Fruit fly (Drosophila melanogaster): ENCODE results near the gene CCAP-R.

The CCAP-R gene

dm6 chr3R:25999611-26000010, 43.5 kb upstream of the CCAP-R start:
- TF ChIP-seq toe (GFP tag; optimal IDR thresholded peaks at IDR 0.05) (no peak), Crg-1 (GFP tag; optimal IDR thresholded peaks at IDR 0.05) (no peak), Hr96 (GFP tag; optimal IDR thresholded peaks at IDR 0.05) (no peak), ovo (GFP tag; optimal IDR thresholded peaks at IDR 0.05) (no peak), kay (GFP tag; ENCODE audit: borderline replicate concordance) (no peak), CG11617 (GFP tag; optimal IDR thresholded peaks at IDR 0.05) (no peak), CG5204 (GFP tag; optimal IDR thresholded peaks at IDR 0.05) (no peak), CG12768 (GFP tag; optimal IDR thresholded peaks at IDR 0.05) (no peak), pad (GFP tag; optimal IDR thresholded peaks at IDR 0.05) (no peak), bab1 (GFP tag; optimal IDR thresholded peaks at IDR 0.05) (no peak), Clk (GFP tag; optimal IDR thresholded peaks at IDR 0.05) (no peak), cnc (optimal IDR thresholded peaks at IDR 0.05) (no peak), cic (GFP tag; optimal IDR thresholded peaks at IDR 0.05) (no peak), CG7101 (tag; optimal IDR thresholded peaks at IDR 0.05) (no peak)

dm6 chr3R:25999130-25999529, 43.1 kb upstream of the CCAP-R start:
- TF ChIP-seq Mnt (GFP tag; optimal IDR thresholded peaks at IDR 0.05) (no peak), CG1620 (GFP tag; optimal IDR thresholded peaks at IDR 0.05) (no peak), CG7101 (tag; optimal IDR thresholded peaks at IDR 0.05) (no peak), CG12768 (GFP tag; optimal IDR thresholded peaks at IDR 0.05) (no peak), cic (GFP tag; optimal IDR thresholded peaks at IDR 0.05) (no peak), cnc (optimal IDR thresholded peaks at IDR 0.05) (no peak), pad (GFP tag; optimal IDR thresholded peaks at IDR 0.05) (no peak), CG33017 (tag; optimal IDR thresholded peaks at IDR 0.05) (no peak), toe (GFP tag; optimal IDR thresholded peaks at IDR 0.05) (no peak), CG11617 (GFP tag; optimal IDR thresholded peaks at IDR 0.05) (no peak), CG14711 (tag; optimal IDR thresholded peaks at IDR 0.05) (no peak), tj (GFP tag; optimal IDR thresholded peaks at IDR 0.05) (no peak), CG5204 (GFP tag; optimal IDR thresholded peaks at IDR 0.05) (no peak), Clk (GFP tag; optimal IDR thresholded peaks at IDR 0.05) (no peak), Crg-1 (GFP tag; optimal IDR thresholded peaks at IDR 0.05) (no peak), ovo (GFP tag; optimal IDR thresholded peaks at IDR 0.05) (no peak), bab1 (GFP tag; optimal IDR thresholded peaks at IDR 0.05) (no peak), CG7045 (GFP tag; optimal IDR thresholded peaks at IDR 0.05) (no peak), Hr96 (GFP tag; optimal IDR thresholded peaks at IDR 0.05) (no peak)

DNA sequence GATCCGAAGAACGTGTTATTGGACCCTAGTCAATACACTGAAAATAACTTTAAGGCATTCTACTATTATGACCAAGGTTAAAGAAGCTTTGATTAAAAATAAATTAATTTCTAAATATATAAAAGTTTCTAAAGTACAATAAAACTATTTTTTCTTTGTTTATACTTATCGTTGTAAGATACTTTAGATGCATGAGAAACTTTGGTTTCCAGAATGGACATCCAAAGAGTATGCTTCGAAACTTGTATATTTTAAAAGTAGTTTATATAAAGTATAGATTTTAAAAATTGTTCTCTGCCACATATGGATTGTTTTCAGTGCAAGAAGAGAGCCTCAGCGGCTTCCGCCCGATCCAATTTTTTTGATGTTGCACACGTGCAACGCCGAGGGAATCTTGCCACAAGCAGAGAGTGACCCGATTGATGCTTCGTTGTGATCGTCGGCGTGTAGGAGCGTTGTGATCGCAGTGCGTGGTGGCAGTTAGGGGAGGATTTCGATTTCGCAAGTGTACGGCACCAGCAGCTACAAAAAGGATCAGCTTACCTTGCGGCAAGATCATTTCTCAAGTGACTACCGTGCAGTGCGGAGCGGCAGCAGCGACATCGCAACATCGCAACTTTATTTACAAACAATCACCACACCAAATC, 41.1 kb upstream of the CCAP-R start:
- TF ChIP-seq Clk (GFP tag; optimal IDR thresholded peaks at IDR 0.05) (no peak), bab1 (GFP tag; optimal IDR thresholded peaks at IDR 0.05) (no peak), CG1620 (GFP tag; optimal IDR thresholded peaks at IDR 0.05) (no peak), CG11617 (GFP tag; optimal IDR thresholded peaks at IDR 0.05) (no peak), kay (GFP tag; ENCODE audit: borderline replicate concordance) (no peak), CG14711 (tag; optimal IDR thresholded peaks at IDR 0.05) (no peak), Hr96 (GFP tag; optimal IDR thresholded peaks at IDR 0.05) (no peak), CG7101 (tag; optimal IDR thresholded peaks at IDR 0.05) (no peak)

DNA sequence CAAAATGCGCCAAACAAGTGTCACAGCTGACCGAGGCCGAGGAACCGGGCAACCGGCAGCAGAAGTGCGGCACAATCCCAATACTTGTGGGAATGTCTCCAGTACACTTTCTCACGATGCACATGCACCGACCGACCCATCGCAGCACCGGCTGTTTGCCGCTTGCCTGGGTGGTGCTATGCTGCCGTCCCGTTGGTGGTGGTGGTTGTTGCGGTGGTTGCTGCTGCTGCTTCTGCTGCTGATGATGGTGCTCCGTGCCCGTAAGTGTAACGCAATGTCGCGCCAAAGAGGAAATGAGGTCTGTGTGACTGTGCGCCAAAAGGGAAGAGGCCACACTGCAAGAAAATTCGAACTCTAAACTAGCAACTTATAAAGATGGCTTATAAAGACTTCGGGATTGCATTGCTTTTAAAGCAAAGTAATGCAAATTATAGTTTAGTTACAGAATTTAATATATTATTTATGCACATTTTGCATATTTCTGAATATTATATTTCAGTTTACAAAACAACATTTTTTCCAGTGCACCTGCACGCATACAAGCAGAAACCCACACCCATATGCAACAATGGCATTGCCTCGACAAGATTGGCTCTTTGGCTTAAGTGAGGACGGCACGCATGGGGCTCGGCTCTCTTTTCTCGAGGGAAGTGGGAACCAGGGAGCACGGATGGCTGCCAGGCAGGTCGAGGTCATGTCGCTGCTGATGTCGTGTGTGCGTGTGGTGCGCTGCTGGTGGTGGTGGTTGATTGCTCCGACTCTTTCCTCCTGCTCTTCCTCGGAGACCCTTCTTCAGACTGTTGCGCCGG, 40.3 kb upstream of the CCAP-R start, which contains the start of gene CG43116:
Gene CG43116, minus strand, starts transcription at position 800 of the 809 bp plus-strand sequence.
- TF ChIP-seq Crg-1 (GFP tag; optimal IDR thresholded peaks at IDR 0.05) = no peak
- no peak for TF ChIP-seq Hr96 (GFP tag; optimal IDR thresholded peaks at IDR 0.05)

DNA sequence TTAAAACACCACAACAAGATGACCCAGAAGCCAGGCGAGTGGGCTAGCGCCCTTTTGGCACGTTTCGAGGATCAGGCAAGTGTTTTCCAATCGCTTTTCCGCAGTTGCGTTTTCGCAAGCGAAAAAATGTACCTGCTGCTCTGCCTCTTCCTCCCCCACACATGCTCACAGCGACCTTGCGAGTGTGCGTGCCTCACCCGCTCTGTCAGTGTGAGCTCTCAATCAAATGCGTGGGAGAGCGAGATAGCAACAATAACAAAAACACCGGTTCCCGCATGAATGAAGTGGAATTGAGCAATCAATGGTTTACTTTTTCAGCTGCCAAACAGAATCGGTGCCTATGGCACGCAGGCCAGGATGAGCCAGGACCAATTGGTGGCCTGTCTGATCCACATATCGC, 27.2 kb upstream of the CCAP-R start:
- TF ChIP-seq CG7101 (tag; optimal IDR thresholded peaks at IDR 0.05) (no peak), CG11617 (GFP tag; optimal IDR thresholded peaks at IDR 0.05) (no peak), pad (GFP tag; optimal IDR thresholded peaks at IDR 0.05) (no peak), Mnt (GFP tag; optimal IDR thresholded peaks at IDR 0.05) (no peak), toe (GFP tag; optimal IDR thresholded peaks at IDR 0.05) (no peak), CG5204 (GFP tag; optimal IDR thresholded peaks at IDR 0.05) (no peak), Crg-1 (GFP tag; optimal IDR thresholded peaks at IDR 0.05) (no peak), kay (GFP tag; ENCODE audit: borderline replicate concordance) (no peak), ovo (GFP tag; optimal IDR thresholded peaks at IDR 0.05) (no peak)

DNA sequence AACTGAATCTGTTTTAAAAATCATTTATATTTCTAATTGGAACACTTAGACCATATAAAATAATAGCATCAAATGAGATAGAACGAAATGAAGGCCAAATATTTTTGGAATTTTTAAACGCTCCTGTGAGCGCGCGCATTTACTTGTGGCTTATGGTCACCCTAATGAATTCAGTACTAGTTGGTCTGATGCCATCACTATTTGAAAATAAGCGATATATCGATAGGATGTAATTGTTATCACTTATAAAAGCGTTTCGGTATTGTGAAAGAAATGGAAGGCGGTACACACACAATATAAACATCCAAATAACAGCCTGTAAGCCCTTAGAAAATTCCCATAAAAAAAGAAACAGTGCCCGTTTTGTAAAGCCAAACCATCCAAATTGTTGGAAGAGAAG, 26.7 kb upstream of the CCAP-R start, which contains the start of gene Nf1:
Gene Nf1, plus strand, starts transcription at position 280 of the 400 bp plus-strand sequence.
- no peak for TF ChIP-seq kay (GFP tag; ENCODE audit: borderline replicate concordance)
- TF ChIP-seq pad (GFP tag; optimal IDR thresholded peaks at IDR 0.05) = no peak
- no peak for TF ChIP-seq CG7045 (GFP tag; optimal IDR thresholded peaks at IDR 0.05)
- TF ChIP-seq cic (GFP tag; optimal IDR thresholded peaks at IDR 0.05) = no peak
- no peak for TF ChIP-seq CG7101 (tag; optimal IDR thresholded peaks at IDR 0.05)
- TF ChIP-seq tj (GFP tag; optimal IDR thresholded peaks at IDR 0.05) = no peak
- TF ChIP-seq Mnt (GFP tag; optimal IDR thresholded peaks at IDR 0.05) = no peak
- no peak for TF ChIP-seq Hr96 (GFP tag; optimal IDR thresholded peaks at IDR 0.05)
- no peak for TF ChIP-seq CG12768 (GFP tag; optimal IDR thresholded peaks at IDR 0.05)
- TF ChIP-seq toe (GFP tag; optimal IDR thresholded peaks at IDR 0.05) = no peak
- no peak for TF ChIP-seq cnc (optimal IDR thresholded peaks at IDR 0.05)
- TF ChIP-seq Clk (GFP tag; optimal IDR thresholded peaks at IDR 0.05) = no peak
- no peak for TF ChIP-seq CG1620 (GFP tag; optimal IDR thresholded peaks at IDR 0.05)
- no peak for TF ChIP-seq CG5204 (GFP tag; optimal IDR thresholded peaks at IDR 0.05)
- TF ChIP-seq CG33017 (tag; optimal IDR thresholded peaks at IDR 0.05) = no peak
- no peak for TF ChIP-seq CG14711 (tag; optimal IDR thresholded peaks at IDR 0.05)
- TF ChIP-seq Crg-1 (GFP tag; optimal IDR thresholded peaks at IDR 0.05) = no peak
- TF ChIP-seq CG11617 (GFP tag; optimal IDR thresholded peaks at IDR 0.05) = no peak
